Fruit fly (Drosophila melanogaster) whole organism, prepupa: ENCODE data around the gene CG13449.

Experiments
- CG11294 ChIP-seq: fragments of 200-800 bp; sonication (Bioruptor generic); IDR thresholded peaks from 2 replicates; pipeline ENCODE4 v1.3.6; 2022; ENCODE audit warnings: missing biosample characterization, missing genetic modification characterization
- CG11762 ChIP-seq: fragments of 200-800 bp; sonication (Bioruptor generic); optimal IDR thresholded peaks from 3 replicates; lab custom pipeline; 2016; ENCODE audit warnings: missing biosample characterization, missing genetic modification characterization; ENCODE audit not compliant: insufficient read depth
- CG11902 ChIP-seq: fragments of 200-800 bp; sonication (Bioruptor generic); optimal IDR thresholded peaks from 3 replicates; lab custom pipeline; 2016; ENCODE audit warnings: missing biosample characterization, missing genetic modification characterization
- CG15336 ChIP-seq: fragments of 200-800 bp; sonication (Bioruptor generic); IDR thresholded peaks from 2 replicates; pipeline ENCODE4 v1.3.6; 2022; ENCODE audit warnings: missing biosample characterization, missing genetic modification characterization
- CG16779 ChIP-seq: fragments of 200-800 bp; sonication (Bioruptor generic); optimal IDR thresholded peaks from 3 replicates; lab custom pipeline; 2017; ENCODE audit warnings: missing biosample characterization, mild to moderate bottlenecking, missing genetic modification characterization
- CG3032 ChIP-seq: fragments of 200-800 bp; optimal IDR thresholded peaks from 2 replicates; lab custom pipeline; 2019; ENCODE audit warnings: missing biosample characterization, mild to moderate bottlenecking, missing genetic modification characterization, moderate library complexity
- CG31627 ChIP-seq: fragments of 200-800 bp; sonication (Bioruptor generic); optimal IDR thresholded peaks from 3 replicates; lab custom pipeline; 2016; ENCODE audit warnings: missing biosample characterization, missing genetic modification characterization
- CG32006 ChIP-seq: fragments of 200-800 bp; sonication (Bioruptor generic); optimal IDR thresholded peaks from 3 replicates; lab custom pipeline; 2017; ENCODE audit warnings: missing biosample characterization, mild to moderate bottlenecking, missing genetic modification characterization
- CG3919 ChIP-seq: fragments of 200-800 bp; sonication (Bioruptor generic); optimal IDR thresholded peaks from 3 replicates; lab custom pipeline; 2016; ENCODE audit warnings: missing biosample characterization, missing genetic modification characterization
- CG6163 ChIP-seq: fragments of 200-800 bp; sonication (Bioruptor generic); IDR thresholded peaks from 3 replicates; pipeline ENCODE4 v1.3.6; 2022; ENCODE audit warnings: missing biosample characterization, missing genetic modification characterization
- CG6792 ChIP-seq: fragments of 200-800 bp; sonication (Bioruptor generic); optimal IDR thresholded peaks from 3 replicates; lab custom pipeline; 2016; ENCODE audit warnings: missing biosample characterization, missing genetic modification characterization
- CG6808 ChIP-seq: fragments of 200-800 bp; sonication (Bioruptor generic); optimal IDR thresholded peaks from 3 replicates; lab custom pipeline; 2017; ENCODE audit warnings: missing biosample characterization, missing genetic modification characterization, mild to moderate bottlenecking, moderate library complexity, missing genetic modification reagents
- CG6854 ChIP-seq: fragments of 200-800 bp; sonication (Bioruptor generic); optimal IDR thresholded peaks from 2 replicates; lab custom pipeline; 2017; ENCODE audit warnings: missing biosample characterization, mild to moderate bottlenecking, missing genetic modification characterization
- CG7368 ChIP-seq: fragments of 200-800 bp; sonication (Bioruptor generic); optimal IDR thresholded peaks from 3 replicates; lab custom pipeline; 2016; ENCODE audit warnings: missing biosample characterization, missing genetic modification characterization
- CG8119 ChIP-seq: fragments of 200-800 bp; sonication (Bioruptor generic); IDR thresholded peaks from 3 replicates; pipeline ENCODE4 v1.3.6; 2022; ENCODE audit warnings: missing biosample characterization, missing genetic modification characterization
- CG8319 ChIP-seq: fragments of 200-800 bp; sonication (Bioruptor generic); optimal IDR thresholded peaks from 3 replicates; lab custom pipeline; 2016; ENCODE audit warnings: missing biosample characterization, missing genetic modification characterization
- CG8632 ChIP-seq: fragments of 200-800 bp; sonication (Bioruptor generic); optimal IDR thresholded peaks from 3 replicates; lab custom pipeline; 2016; ENCODE audit warnings: missing biosample characterization, missing genetic modification characterization
- CG9139 ChIP-seq: fragments of 200-800 bp; sonication (Bioruptor generic); optimal IDR thresholded peaks from 3 replicates; lab custom pipeline; 2017; ENCODE audit warnings: missing biosample characterization, mild to moderate bottlenecking, missing genetic modification characterization
- Eip78C ChIP-seq: fragments of 200-800 bp; sonication (Bioruptor generic); peaks from one replicate; lab custom pipeline; 2016; ENCODE audit warnings: missing biosample characterization, missing genetic modification characterization
- Ets21C ChIP-seq: fragments of 200-800 bp; sonication (Bioruptor generic); optimal IDR thresholded peaks from 3 replicates; lab custom pipeline; 2016; ENCODE audit warnings: missing biosample characterization, missing genetic modification characterization
- Ets96B ChIP-seq: fragments of 200-800 bp; optimal IDR thresholded peaks from 2 replicates; lab custom pipeline; 2019; ENCODE audit warnings: missing biosample characterization, mild to moderate bottlenecking, missing genetic modification characterization, moderate library complexity
- Gug ChIP-seq: fragments of 200-800 bp; sonication (Bioruptor generic); IDR thresholded peaks from 2 replicates; pipeline ENCODE4 v1.3.6; 2022; ENCODE audit warnings: missing biosample characterization, missing genetic modification characterization
- Hr38 ChIP-seq: sonication (Bioruptor generic); optimal IDR thresholded peaks from 2 replicates; lab custom pipeline; 2016; ENCODE audit warnings: missing biosample characterization, missing genetic modification characterization
- Hr4 ChIP-seq: fragments of 200-800 bp; sonication (Bioruptor generic); optimal IDR thresholded peaks from 3 replicates; lab custom pipeline; 2016; ENCODE audit warnings: missing biosample characterization, missing genetic modification characterization
- Lpt ChIP-seq: fragments of 200-800 bp; sonication (Bioruptor generic); optimal IDR thresholded peaks from 3 replicates; lab custom pipeline; 2016; ENCODE audit warnings: missing biosample characterization, missing genetic modification characterization
- Met ChIP-seq: fragments of 200-800 bp; sonication (Bioruptor generic); optimal IDR thresholded peaks from 3 replicates; lab custom pipeline; 2016; ENCODE audit warnings: missing biosample characterization, missing genetic modification characterization
- Smox ChIP-seq: fragments of 200-800 bp; sonication (Bioruptor generic); optimal IDR thresholded peaks from 3 replicates; lab custom pipeline; 2016; ENCODE audit warnings: missing biosample characterization, missing genetic modification characterization
- Sox102F ChIP-seq: fragments of 200-800 bp; sonication (Bioruptor generic); optimal IDR thresholded peaks from 2 replicates; lab custom pipeline; 2016; ENCODE audit warnings: missing biosample characterization, mild to moderate bottlenecking, missing genetic modification characterization
- achi ChIP-seq: fragments of 200-800 bp; sonication (Bioruptor generic); optimal IDR thresholded peaks from 3 replicates; lab custom pipeline; 2016; ENCODE audit warnings: missing biosample characterization, missing genetic modification characterization
- dsx ChIP-seq: fragments of 200-800 bp; optimal IDR thresholded peaks from 3 replicates; lab custom pipeline; 2019; ENCODE audit warnings: missing biosample characterization, mild to moderate bottlenecking, missing genetic modification characterization, moderate library complexity; ENCODE audit not compliant: poor library complexity, severe bottlenecking
- eg ChIP-seq: fragments of 200-800 bp; sonication (Bioruptor generic); IDR thresholded peaks from 3 replicates; pipeline ENCODE4 v1.3.6; 2022; ENCODE audit warnings: missing biosample characterization, missing genetic modification characterization
- fd59A ChIP-seq: fragments of 200-800 bp; sonication (Bioruptor generic); optimal IDR thresholded peaks from 2 replicates; lab custom pipeline; 2017; ENCODE audit warnings: missing biosample characterization, mild to moderate bottlenecking, missing genetic modification characterization, missing genetic modification reagents
- fd85E ChIP-seq: fragments of 200-800 bp; sonication (Bioruptor generic); optimal IDR thresholded peaks from 3 replicates; lab custom pipeline; 2016; ENCODE audit warnings: missing biosample characterization, missing genetic modification characterization
- fkh ChIP-seq: fragments of 200-800 bp; sonication (Bioruptor generic); optimal IDR thresholded peaks from 3 replicates; lab custom pipeline; 2017; ENCODE audit warnings: missing biosample characterization, mild to moderate bottlenecking, missing genetic modification characterization, moderate library complexity
- lz ChIP-seq: fragments of 200-800 bp; sonication (Bioruptor generic); optimal IDR thresholded peaks from 3 replicates; lab custom pipeline; 2016; ENCODE audit warnings: missing biosample characterization, missing genetic modification characterization
- svp ChIP-seq: fragments of 200-800 bp; sonication (Bioruptor generic); peaks from one replicate; lab custom pipeline; 2016; ENCODE audit warnings: missing biosample characterization, missing genetic modification characterization
- vri ChIP-seq: fragments of 200-800 bp; sonication (Bioruptor generic); optimal IDR thresholded peaks from 3 replicates; lab custom pipeline; 2016; ENCODE audit warnings: missing biosample characterization, mild to moderate bottlenecking, missing genetic modification characterization

The CG13449 gene

DNA sequence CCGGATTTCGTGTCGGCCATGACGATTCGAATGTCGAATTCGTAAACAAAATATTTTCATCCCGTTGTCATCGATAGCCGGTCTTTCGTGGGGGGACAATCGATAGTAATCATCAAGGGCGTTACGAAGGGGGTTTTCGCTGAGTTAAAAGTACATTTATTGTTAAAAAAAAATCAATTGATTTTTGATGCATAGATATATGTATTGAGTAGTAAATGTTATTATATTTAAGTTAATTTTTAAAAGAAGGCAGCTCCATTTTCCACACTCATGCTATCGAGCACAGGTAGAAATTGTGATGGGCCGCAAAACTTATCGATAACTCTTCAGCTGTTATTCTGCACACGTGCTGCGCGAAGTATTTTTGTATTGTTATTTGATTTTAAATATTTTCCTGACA is 32.1 kb downstream of the CG13449 start, which contains the start of the genes mrn and CG12301 (continued):
- TF ChIP-seq CG31627 (GFP tag; lab: Kevin White, UChicago) (peak; percentile 82), fd59A (GFP tag; lab: Kevin White, UChicago) (peak; percentile 13), CG3919 (GFP tag; lab: Kevin White, UChicago) (no peak), CG11762 (GFP tag; lab: Kevin White, UChicago) (peak; percentile 64), CG9139 (GFP tag; lab: Kevin White, UChicago) (no peak), Gug (GFP tag; lab: Robert Waterston, UW) (peak; percentile 69), Smox (no peak), CG11902 (GFP tag; lab: Kevin White, UChicago) (peak; percentile 92), Eip78C (GFP tag; lab: Kevin White, UChicago) (no peak), CG6163 (peak; percentile 94), fd85E (GFP tag; lab: Kevin White, UChicago) (no peak), CG8319 (GFP tag; lab: Kevin White, UChicago) (no peak), eg (peak; percentile 92), Lpt (no peak), vri (GFP tag; lab: Kevin White, UChicago) (no peak), lz (peak; percentile 81), Hr4 (no peak), CG15336 (peak; percentile 50), dsx (GFP tag; lab: Kevin White, UChicago) (no peak), Hr38 (GFP tag; lab: Kevin White, UChicago) (peak; percentile 70), CG8119 (no peak), CG7368 (GFP tag; lab: Kevin White, UChicago) (no peak), Met (GFP tag; lab: Kevin White, UChicago) (no peak), Sox102F (no peak), CG6808 (no peak), CG11294 (peak; percentile 87), CG32006 (GFP tag; lab: Kevin White, UChicago) (no peak), fkh (GFP tag; lab: Kevin White, UChicago) (no peak)
- TF ChIP-seq, all 60 proteins: peak for 16

DNA sequence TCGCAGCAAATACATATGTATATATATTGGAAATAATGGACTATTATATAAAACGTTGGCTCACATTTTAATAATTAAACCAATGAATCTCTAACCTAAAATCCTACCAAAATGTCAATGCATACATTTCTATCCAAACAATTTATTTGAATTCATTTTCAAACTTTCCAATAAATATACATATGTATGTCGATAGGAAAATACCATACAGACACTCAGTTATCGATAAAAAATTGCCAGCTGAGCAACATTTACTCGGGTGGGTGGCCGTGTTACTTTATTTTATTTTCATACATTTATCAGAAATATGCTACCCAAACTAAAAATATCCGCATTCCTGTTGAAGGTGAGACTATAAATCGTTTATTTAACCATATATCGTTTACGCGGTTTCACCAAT is 36.3 kb downstream of the CG13449 start, which contains the start of gene Ufsp2:
TSS of gene Ufsp2 (plus strand) at position 214 of the 400 bp plus-strand sequence.
- no peak for TF ChIP-seq Hr38 (GFP tag; lab: Kevin White, UChicago)
- no peak for TF ChIP-seq CG15336
- TF ChIP-seq achi (GFP tag; lab: Kevin White, UChicago), result no peak
- TF ChIP-seq CG3032, result no peak
- TF ChIP-seq CG11762 (GFP tag; lab: Kevin White, UChicago), result no peak
- no peak for TF ChIP-seq CG11902 (GFP tag; lab: Kevin White, UChicago)
- no peak for TF ChIP-seq CG6854 (GFP tag; lab: Kevin White, UChicago)
- no peak for TF ChIP-seq fkh (GFP tag; lab: Kevin White, UChicago)
- TF ChIP-seq CG16779 (tag; lab: Kevin White, UChicago), result no peak
- TF ChIP-seq CG8319 (GFP tag; lab: Kevin White, UChicago), result no peak
- TF ChIP-seq fd85E (GFP tag; lab: Kevin White, UChicago), result no peak
- no peak for TF ChIP-seq Lpt
- TF ChIP-seq Ets96B (tag; lab: Kevin White, UChicago), result no peak
- TF ChIP-seq CG3919 (GFP tag; lab: Kevin White, UChicago), result no peak
- TF ChIP-seq CG8119, result no peak
- no peak for TF ChIP-seq Ets21C
- no peak for TF ChIP-seq CG8632
- no peak for TF ChIP-seq CG6808

DNA sequence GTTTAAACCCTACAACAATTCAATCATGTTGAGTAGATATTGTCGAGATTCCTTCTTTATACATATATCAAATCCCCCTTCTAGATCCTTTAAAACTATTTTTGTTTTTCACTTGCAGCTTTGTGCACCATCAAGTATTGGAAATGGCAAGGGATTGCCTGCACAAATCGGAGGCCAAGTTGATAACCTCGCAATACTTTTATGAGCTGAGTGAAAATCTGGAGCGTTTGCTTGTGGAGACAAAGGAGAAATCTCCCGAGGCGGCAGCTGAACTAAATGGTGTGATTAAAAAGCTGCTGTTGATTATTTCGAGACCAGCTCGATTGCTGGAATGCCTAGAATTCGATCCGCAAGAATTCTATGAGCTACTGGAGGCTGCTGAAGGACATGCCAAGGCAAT is 42.1 kb downstream of the CG13449 start:
- peak; percentile 94 for TF ChIP-seq svp (GFP tag; lab: Kevin White, UChicago)
- TF ChIP-seq Lpt, result no peak
- TF ChIP-seq, all 60 proteins: peak for 1

DNA sequence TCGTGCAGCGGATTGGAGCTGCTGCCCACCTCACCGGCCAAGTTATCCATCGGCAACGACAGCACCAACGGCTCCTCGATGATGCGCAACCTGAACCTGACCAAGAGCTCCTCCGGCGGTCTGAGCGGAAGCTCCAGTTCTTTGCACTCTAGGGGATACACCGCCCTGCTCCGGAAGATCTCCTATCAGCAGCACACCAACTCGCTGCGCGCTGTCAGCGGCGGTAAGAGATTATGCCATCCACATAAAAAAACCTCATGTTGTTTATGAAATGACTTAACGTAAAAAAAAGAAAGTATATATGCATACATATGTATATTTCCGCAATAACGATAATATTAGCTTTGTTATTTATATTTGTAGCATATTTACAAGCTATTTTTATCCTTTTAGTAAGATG is 43.9 kb downstream of the CG13449 start:
- TF ChIP-seq CG9139 (GFP tag; lab: Kevin White, UChicago), result no peak
- no peak for TF ChIP-seq CG6792 (GFP tag; lab: Kevin White, UChicago)
- peak; percentile 84 for TF ChIP-seq svp (GFP tag; lab: Kevin White, UChicago)
- no peak for TF ChIP-seq Lpt
